Worm (Caenorhabditis elegans) whole organism, young adult: Measurements from ENCODE around the gene tkr-3.

Experiments used
- B0035.1 ChIP-seq: sonication (generic microtip); optimal IDR thresholded peaks from 2 replicates; lab custom pipeline; 2016; ENCODE audit warnings: missing genetic modification characterization, mild to moderate bottlenecking, missing compliant biosample characterization, missing genotype, missing genetic modification reagents
- F22D6.2 ChIP-seq: sonication (generic microtip); optimal IDR thresholded peaks from 2 replicates; lab custom pipeline; 2016; ENCODE audit warnings: mild to moderate bottlenecking, missing genetic modification characterization, missing compliant biosample characterization
- F49E8.2 ChIP-seq: sonication (generic microtip); optimal IDR thresholded peaks from 3 replicates; lab custom pipeline; 2017; ENCODE audit warnings: missing genetic modification characterization, mild to moderate bottlenecking, missing compliant biosample characterization, antibody characterized with exemption, moderate library complexity; ENCODE audit not compliant: insufficient read depth
- F52B5.7 ChIP-seq: sonication (generic microtip); optimal IDR thresholded peaks from 2 replicates; lab custom pipeline; 2016; ENCODE audit warnings: mild to moderate bottlenecking, missing genetic modification characterization, missing compliant biosample characterization
- K12H6.12 ChIP-seq: fragments of 200-800 bp; sonication (Bioruptor generic); optimal IDR thresholded peaks from 2 replicates; lab custom pipeline; 2018; ENCODE audit warnings: mild to moderate bottlenecking, missing genetic modification characterization, missing compliant biosample characterization
- Y53F4B.3 ChIP-seq: fragments of 200-800 bp; sonication (Bioruptor generic); IDR thresholded peaks from 2 replicates; pipeline ENCODE4 v1.3.6; 2022; ENCODE audit warnings: missing genetic modification reagents, missing genetic modification characterization, missing compliant biosample characterization
- Y56A3A.18 ChIP-seq: fragments of 200-800 bp; sonication (Bioruptor generic); IDR thresholded peaks from 2 replicates; pipeline ENCODE4 v1.3.6; 2022; ENCODE audit warnings: missing genetic modification reagents, missing genetic modification characterization, missing compliant biosample characterization
- akir-1 ChIP-seq: fragments of 200-800 bp; sonication (Bioruptor generic); optimal IDR thresholded peaks from 2 replicates; lab custom pipeline; 2018; ENCODE audit warnings: mild to moderate bottlenecking, missing genetic modification characterization, moderate library complexity, missing compliant biosample characterization
- aptf-2 ChIP-seq: fragments of 200-800 bp; sonication (Bioruptor generic); conservative IDR thresholded peaks from 2 replicates; pipeline ENCODE4 v1.3.6; 2022; ENCODE audit warnings: missing genetic modification reagents, missing genetic modification characterization, missing compliant biosample characterization
- attf-3 ChIP-seq: fragments of 200-800 bp; sonication (Bioruptor generic); conservative IDR thresholded peaks from 2 replicates; pipeline ENCODE4 v1.3.6; 2022; ENCODE audit warnings: missing genetic modification reagents, missing genetic modification characterization, missing compliant biosample characterization
- bed-1 ChIP-seq: fragments of 200-800 bp; sonication (Bioruptor generic); IDR thresholded peaks from 2 replicates; pipeline ENCODE4 v1.3.6; 2022; ENCODE audit warnings: missing genetic modification reagents, missing genetic modification characterization, missing compliant biosample characterization
- ceh-27 ChIP-seq: fragments of 200-800 bp; sonication (Bioruptor generic); optimal IDR thresholded peaks from 2 replicates; lab custom pipeline; 2018; ENCODE audit warnings: mild to moderate bottlenecking, missing genetic modification characterization, moderate library complexity, missing compliant biosample characterization
- ceh-58 ChIP-seq: fragments of 200-800 bp; sonication (Bioruptor generic); IDR thresholded peaks from 2 replicates; pipeline ENCODE4 v1.3.6; 2022; ENCODE audit warnings: missing genetic modification characterization, missing compliant biosample characterization
- fkh-3 ChIP-seq: sonication (generic microtip); optimal IDR thresholded peaks from 2 replicates; lab custom pipeline; 2016; ENCODE audit warnings: mild to moderate bottlenecking, missing genetic modification characterization, missing compliant biosample characterization
- hlh-26 ChIP-seq: fragments of 200-800 bp; sonication (Bioruptor generic); conservative IDR thresholded peaks from 2 replicates; pipeline ENCODE4 v1.3.6; 2022; ENCODE audit warnings: missing genetic modification reagents, missing genetic modification characterization, missing compliant biosample characterization
- hmg-1.2 ChIP-seq: fragments of 200-800 bp; sonication (Bioruptor generic); IDR thresholded peaks from 2 replicates; pipeline ENCODE4 v1.3.6; 2022; ENCODE audit warnings: missing genetic modification reagents, missing genetic modification characterization, missing compliant biosample characterization
- let-526 ChIP-seq: fragments of 200-800 bp; sonication (Bioruptor generic); IDR thresholded peaks from 2 replicates; pipeline ENCODE4 v1.3.6; 2022; ENCODE audit warnings: missing genetic modification reagents, missing genetic modification characterization, missing compliant biosample characterization
- lsl-1 ChIP-seq: fragments of 200-800 bp; sonication (Bioruptor generic); optimal IDR thresholded peaks from 2 replicates; lab custom pipeline; 2018; ENCODE audit warnings: mild to moderate bottlenecking, missing genetic modification characterization, moderate library complexity, missing compliant biosample characterization
- madf-8 ChIP-seq: fragments of 200-800 bp; sonication (Bioruptor generic); conservative IDR thresholded peaks from 2 replicates; pipeline ENCODE4 v1.3.6; 2022; ENCODE audit warnings: missing genetic modification reagents, missing genetic modification characterization, missing compliant biosample characterization
- nfya-1 ChIP-seq: sonication (generic microtip); optimal IDR thresholded peaks from 2 replicates; lab custom pipeline; 2017; ENCODE audit warnings: antibody characterized with exemption, missing compliant biosample characterization, missing genetic modification characterization, borderline replicate concordance; ENCODE audit not compliant: insufficient read depth
- nfyb-1 ChIP-seq: fragments of 200-800 bp; sonication (Bioruptor generic); IDR thresholded peaks from 2 replicates; pipeline ENCODE4 v1.3.6; 2022; ENCODE audit warnings: missing genetic modification reagents, missing genetic modification characterization, missing compliant biosample characterization
- nhr-27 ChIP-seq: fragments of 200-800 bp; sonication (Bioruptor generic); optimal IDR thresholded peaks from 2 replicates; lab custom pipeline; 2018; ENCODE audit warnings: mild to moderate bottlenecking, missing genetic modification characterization, moderate library complexity, missing compliant biosample characterization
- nhr-80 ChIP-seq: sonication (generic microtip); optimal IDR thresholded peaks from 2 replicates; lab custom pipeline; 2016; ENCODE audit warnings: missing genetic modification characterization, missing compliant biosample characterization
- nhr-90 ChIP-seq: sonication (generic microtip); optimal IDR thresholded peaks from 2 replicates; lab custom pipeline; 2016; ENCODE audit warnings: missing genotype, mild to moderate bottlenecking, missing genetic modification characterization, missing compliant biosample characterization
- repo-1 ChIP-seq: sonication (generic microtip); optimal IDR thresholded peaks from 2 replicates; lab custom pipeline; 2017; ENCODE audit warnings: mild to moderate bottlenecking, missing genetic modification characterization, missing compliant biosample characterization
- snpc-1.3 ChIP-seq: sonication (generic microtip); optimal IDR thresholded peaks from 2 replicates; lab custom pipeline; 2017; ENCODE audit warnings: missing genetic modification characterization, mild to moderate bottlenecking, missing compliant biosample characterization, antibody characterized with exemption, moderate library complexity, missing genotype, missing genetic modification reagents; ENCODE audit not compliant: insufficient read depth
- tlf-1 ChIP-seq: fragments of 200-800 bp; sonication (Bioruptor generic); optimal IDR thresholded peaks from 2 replicates; lab custom pipeline; 2018; ENCODE audit warnings: mild to moderate bottlenecking, missing genetic modification characterization, missing compliant biosample characterization
- xnd-1 ChIP-seq: sonication (generic microtip); optimal IDR thresholded peaks from 2 replicates; lab custom pipeline; 2016; ENCODE audit warnings: missing genotype, missing genetic modification reagents, missing genetic modification characterization, missing compliant biosample characterization
- zim-3 ChIP-seq: sonication (generic microtip); optimal IDR thresholded peaks from 2 replicates; lab custom pipeline; 2017; ENCODE audit warnings: mild to moderate bottlenecking, missing genetic modification characterization, moderate library complexity, missing compliant biosample characterization
- ztf-26 ChIP-seq: sonication (generic microtip); optimal IDR thresholded peaks from 2 replicates; lab custom pipeline; 2017; ENCODE audit warnings: missing genetic modification characterization, missing compliant biosample characterization

tkr-3 gene

ce11 chrIV:5103229-5103894 is 18.5 kb downstream of the tkr-3 start, which contains the start of gene C02B10.3:
Gene C02B10.3, minus strand, starts transcription at chrIV:5103279.
- TF ChIP-seq K12H6.12 (tag; lab: Kevin White, UChicago) (peak; percentile 36), Y56A3A.18 (no peak), B0035.1 (tag; lab: Kevin White, UChicago) (no peak), attf-3 (no peak), madf-8 (GFP tag; lab: Robert Waterston, UW) (no peak), F22D6.2 (tag; lab: Kevin White, UChicago) (no peak), nfya-1 (tag; lab: Kevin White, UChicago) (no peak), nhr-80 (tag; lab: Kevin White, UChicago) (no peak), hmg-1.2 (GFP tag; lab: Robert Waterston, UW) (peak; percentile 7; the same call in 1 of the 2 replicates), lsl-1 (no peak)

- no peak for TF ChIP-seq bed-1 (GFP tag; lab: Robert Waterston, UW)
- no peak for TF ChIP-seq Y53F4B.3
- no peak for TF ChIP-seq fkh-3
- no peak for TF ChIP-seq xnd-1 (tag; lab: Kevin White, UChicago)
- TF ChIP-seq F52B5.7: no peak
- TF ChIP-seq nhr-90 (tag; lab: Kevin White, UChicago): no peak
- TF ChIP-seq ceh-58 (GFP tag; lab: Robert Waterston, UW): no peak
- no peak for TF ChIP-seq tlf-1 (GFP tag; lab: Kevin White, UChicago)
- no peak for TF ChIP-seq repo-1 (tag; lab: Kevin White, UChicago)
- no peak for TF ChIP-seq Y56A3A.18
- no peak for TF ChIP-seq akir-1
- no peak for TF ChIP-seq aptf-2 (GFP tag; lab: Robert Waterston, UW)
- TF ChIP-seq, all 124 proteins: peak for 0
These were observed 19.9 kb downstream of the tkr-3 start for ce11 chrIV:5101945-5102344.

ce11 chrIV:5100145-5100544 is 21.8 kb downstream of the tkr-3 start:
- TF ChIP-seq K12H6.12 (tag; lab: Kevin White, UChicago): peak; percentile 17
- no peak for TF ChIP-seq snpc-1.3 (tag; lab: Kevin White, UChicago)
- 0 out of 2 replicates have a peak, but pooled peaks have one; percentile 21 for TF ChIP-seq nfyb-1 (GFP tag; lab: Robert Waterston, UW)

- TF ChIP-seq nhr-27 (tag; lab: Kevin White, UChicago) (no peak), hlh-26 (GFP tag; lab: Robert Waterston, UW) (no peak), F22D6.2 (tag; lab: Kevin White, UChicago) (no peak), zim-3 (no peak), F49E8.2 (tag; lab: Kevin White, UChicago) (no peak), ztf-26 (tag; lab: Kevin White, UChicago) (no peak), let-526 (GFP tag; lab: Robert Waterston, UW) (no peak), ceh-27 (GFP tag; lab: Kevin White, UChicago) (no peak), akir-1 (no peak)
These were observed 28.4 kb downstream of the tkr-3 start for ce11 chrIV:5093462-5093861.
